Worm (Caenorhabditis elegans): ENCODE results near the gene K09F6.7.

Gene K09F6.7

ce11 chrII:2292027-2292426 lies at the start of gene K09F6.7:
Gene K09F6.7, minus strand, starts transcription at chrII:2292127.
- TF ChIP-seq elt-2 (tag; optimal IDR thresholded peaks at IDR 0.05) = no peak
- no peak for TF ChIP-seq ceh-90 (tag; optimal IDR thresholded peaks at IDR 0.05)

DNA sequence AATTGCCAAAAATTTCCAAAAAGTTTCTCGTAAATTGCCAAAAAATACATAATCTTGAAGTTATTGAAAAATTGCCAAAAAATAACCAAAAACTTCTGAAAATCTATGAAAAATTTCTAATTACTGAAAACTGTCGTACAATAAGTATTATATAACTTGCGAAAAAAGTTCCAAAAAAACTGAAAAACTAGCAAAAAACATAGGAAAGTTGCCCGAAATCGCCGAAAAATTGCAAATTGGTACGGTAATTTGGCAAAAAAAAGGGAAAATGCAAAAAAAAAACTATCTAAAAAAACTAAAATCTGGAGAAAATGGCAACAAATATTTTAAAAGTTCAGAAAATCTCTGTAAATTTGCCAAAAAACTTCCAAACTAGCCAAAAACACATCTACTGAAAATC lies 49.6 kb upstream of the K09F6.7 start, which contains the start of gene enri-1:
TSS of gene enri-1 (minus strand) at position 101 of the 400 bp plus-strand sequence.
- TF ChIP-seq dpl-1 (GFP tag; optimal IDR thresholded peaks at IDR 0.05) (no peak), skn-1 (tag; optimal IDR thresholded peaks at IDR 0.05) (no peak), nhr-90 (tag; optimal IDR thresholded peaks at IDR 0.05; ENCODE audit: poor library complexity) (no peak), lin-13 (GFP tag; optimal IDR thresholded peaks at IDR 0.05) (no peak), nhr-84 (tag; optimal IDR thresholded peaks at IDR 0.05) (no peak), C34B4.2 (tag; optimal IDR thresholded peaks at IDR 0.05) (no peak), hlh-4 (tag; optimal IDR thresholded peaks at IDR 0.05) (no peak), unc-62 (GFP tag; optimal IDR thresholded peaks at IDR 0.05) (no peak), lin-35 (GFP tag; optimal IDR thresholded peaks at IDR 0.05) (no peak), efl-1 (optimal IDR thresholded peaks at IDR 0.05) (no peak), efl-1 (GFP tag; optimal IDR thresholded peaks at IDR 0.05 in 1 of 2) (no peak), egl-27 (tag; optimal IDR thresholded peaks at IDR 0.05) (no peak), pqm-1 (tag; optimal IDR thresholded peaks at IDR 0.05) (no peak), sox-4 (tag; optimal IDR thresholded peaks at IDR 0.05) (no peak), C16A3.4 (tag; optimal IDR thresholded peaks at IDR 0.05) (no peak), swsn-7 (tag; optimal IDR thresholded peaks at IDR 0.05) (no peak), ztf-11 (tag; optimal IDR thresholded peaks at IDR 0.05) (no peak), egl-13 (tag; optimal IDR thresholded peaks at IDR 0.05) (no peak), ces-1 (GFP tag; optimal IDR thresholded peaks at IDR 0.05) (no peak), grh-1 (GFP tag; IDR thresholded peaks at IDR 0.05) (no peak), ceh-90 (tag; optimal IDR thresholded peaks at IDR 0.05) (no peak)

DNA sequence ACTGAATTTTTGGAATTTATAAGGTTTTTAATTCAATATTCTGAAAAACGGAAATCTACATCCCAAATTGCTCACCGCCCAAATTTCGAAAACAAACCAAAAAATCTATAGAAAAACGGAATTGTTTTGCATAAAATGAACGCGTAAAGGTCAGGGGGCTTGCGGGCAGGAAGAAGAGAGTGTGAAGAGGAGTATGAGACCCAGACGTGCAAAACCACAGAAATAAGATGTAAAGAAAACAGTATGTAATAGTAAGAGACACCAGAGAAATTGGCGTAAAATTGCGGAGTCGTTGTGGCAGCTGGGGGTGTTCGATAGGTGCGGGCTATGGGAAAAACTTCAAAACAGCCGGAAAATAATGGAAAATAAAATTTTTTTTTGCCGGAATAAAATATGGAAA lies 49.0 kb upstream of the K09F6.7 start:
- TF ChIP-seq dpl-1 (GFP tag; optimal IDR thresholded peaks at IDR 0.05) (no peak), lsy-2 (tag; optimal IDR thresholded peaks at IDR 0.05) (peak in 1 of 2 experiments; percentile 10), snu-23 (GFP tag; optimal IDR thresholded peaks at IDR 0.05) (peak; percentile 6), F16B12.6 (tag; optimal IDR thresholded peaks at IDR 0.05) (peak; percentile 4), efl-3 (GFP tag; optimal IDR thresholded peaks at IDR 0.05) (no peak), tlp-1 (tag; optimal IDR thresholded peaks at IDR 0.05) (no peak), lin-35 (GFP tag; optimal IDR thresholded peaks at IDR 0.05) (peak; percentile 10 to 23), efl-1 (optimal IDR thresholded peaks at IDR 0.05) (peak; percentile 34 to 44), efl-1 (GFP tag; optimal IDR thresholded peaks at IDR 0.05 in 1 of 2) (peak; percentile 18 to 20), lin-14 (GFP tag; optimal IDR thresholded peaks at IDR 0.05) (peak; percentile 61), C04F5.9 (tag; optimal IDR thresholded peaks at IDR 0.05) (no peak), mep-1 (tag; optimal IDR thresholded peaks at IDR 0.05) (peak; percentile 35), ztf-11 (tag; optimal IDR thresholded peaks at IDR 0.05) (no peak), rnt-1 (tag; optimal IDR thresholded peaks at IDR 0.05) (peak; percentile 78), nhr-12 (tag; optimal IDR thresholded peaks at IDR 0.05) (no peak), sox-4 (tag; optimal IDR thresholded peaks at IDR 0.05) (no peak)

DNA sequence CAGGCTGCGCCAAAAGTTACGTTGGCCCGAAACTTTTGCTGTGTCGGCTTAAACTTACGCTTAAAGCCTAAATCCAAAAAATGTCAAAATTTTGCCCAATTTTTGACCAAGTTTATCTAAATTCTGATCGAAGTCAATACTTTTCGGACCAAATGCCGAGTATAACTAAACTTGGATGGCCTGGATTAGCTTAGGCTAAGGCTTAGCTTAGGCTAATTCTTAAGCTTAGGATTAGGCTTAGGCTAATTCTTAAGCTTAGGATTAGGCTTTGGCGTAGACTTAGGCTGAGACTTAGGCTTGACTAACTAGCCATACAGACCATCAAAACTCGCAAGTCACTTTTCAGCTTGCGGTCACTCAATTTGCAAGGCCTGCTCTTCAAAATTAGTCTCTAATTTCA lies 44.2 kb upstream of the K09F6.7 start:
- TF ChIP-seq isw-1 (GFP tag; IDR thresholded peaks at IDR 0.05) = no peak
- TF ChIP-seq snu-23 (GFP tag; optimal IDR thresholded peaks at IDR 0.05) = no peak
- TF ChIP-seq lin-35 (GFP tag; optimal IDR thresholded peaks at IDR 0.05) = no peak
- TF ChIP-seq elt-2 (tag; optimal IDR thresholded peaks at IDR 0.05) = no peak
- no peak for TF ChIP-seq F16B12.6 (tag; optimal IDR thresholded peaks at IDR 0.05)
- TF ChIP-seq tbx-2 (tag; optimal IDR thresholded peaks at IDR 0.05) = no peak
- no peak for TF ChIP-seq ama-1 (optimal IDR thresholded peaks at IDR 0.05)
- TF ChIP-seq hlh-17 (GFP tag; optimal IDR thresholded peaks at IDR 0.05; ENCODE audit: borderline replicate concordance) = no peak
- no peak for TF ChIP-seq nhr-28 (tag; optimal IDR thresholded peaks at IDR 0.05)
- no peak for TF ChIP-seq mep-1 (tag; optimal IDR thresholded peaks at IDR 0.05)
- TF ChIP-seq sup-37 (GFP tag; optimal IDR thresholded peaks at IDR 0.05) = no peak
- TF ChIP-seq grh-1 (GFP tag; IDR thresholded peaks at IDR 0.05) = no peak
- TF ChIP-seq C34B4.2 (tag; optimal IDR thresholded peaks at IDR 0.05) = no peak
- no peak for TF ChIP-seq nhr-19 (GFP tag; conservative IDR thresholded peaks at IDR 0.05)
- no peak for TF ChIP-seq vab-15 (tag; optimal IDR thresholded peaks at IDR 0.05)
- no peak for TF ChIP-seq lin-15B (tag; optimal IDR thresholded peaks at IDR 0.05)
- no peak for TF ChIP-seq Y116A8C.19 (tag; optimal IDR thresholded peaks at IDR 0.05; ENCODE audit: borderline replicate concordance)
- TF ChIP-seq lin-39 (tag; optimal IDR thresholded peaks at IDR 0.05) = no peak

Data from whole organism, L1 larva.